Worm (Caenorhabditis elegans) whole organism, L4/young adult: ENCODE data around the gene F38A5.2.

Experiments used
- W03F9.2 ChIP-seq: fragments of 150-350 bp; optimal IDR thresholded peaks from 2 replicates; lab custom pipeline; 2014; ENCODE audit warnings: missing biosample characterization, missing genetic modification characterization
- dao-5 ChIP-seq: sonication (generic microtip); optimal IDR thresholded peaks from 2 replicates; lab custom pipeline; 2016; ENCODE audit warnings: missing genotype, missing genetic modification characterization, moderate library complexity, missing compliant biosample characterization
- him-1 ChIP-seq: sonication (generic microtip); optimal IDR thresholded peaks from 2 replicates; lab custom pipeline; 2016; ENCODE audit warnings: missing genotype, missing genetic modification reagents, missing genetic modification characterization, missing compliant biosample characterization

ce11 chrIV:6548609-6549008, 36.6 kb downstream of the F38A5.2 start, which contains the start of gene fan-1:
- TF ChIP-seq W03F9.2 (peak; percentile 30), dao-5 (tag; lab: Kevin White, UChicago) (no peak), him-1 (tag; lab: Kevin White, UChicago) (peak; percentile 61)
